Fruit fly (Drosophila melanogaster) whole organism, wandering third instar larva: Measurements from ENCODE around the gene CG5623.

Experiments
- CG32264 ChIP-seq: fragments of 200-800 bp; sonication (Bioruptor generic); optimal IDR thresholded peaks from 2 replicates; lab custom pipeline; 2016; ENCODE audit warnings: missing biosample characterization, missing genetic modification characterization
- Dif ChIP-seq: fragments of 200-275, 200-300 bp; sonication (Bioruptor generic); optimal IDR thresholded peaks from 2 replicates; lab custom pipeline; 2018; ENCODE audit warnings: missing biosample characterization, missing genetic modification characterization; ENCODE audit not compliant: partially characterized antibody
- pan ChIP-seq: fragments of >200 bp; optimal IDR thresholded peaks from 2 replicates; lab custom pipeline; 2017
- sage ChIP-seq: fragments of 200-800 bp; sonication (Bioruptor generic); optimal IDR thresholded peaks from 2 replicates; lab custom pipeline; 2016; ENCODE audit warnings: missing biosample characterization, mild to moderate bottlenecking, missing genetic modification characterization

dm6 chr3R:15768900-15769299 is 1.7 kb upstream of the CG5623 start:
- TF ChIP-seq Dif = no peak
- no peak for TF ChIP-seq pan (lab: Kevin White, UChicago)
- no peak for TF ChIP-seq CG32264 (GFP tag; lab: Kevin White, UChicago)
- TF ChIP-seq sage (GFP tag; lab: Kevin White, UChicago) = no peak
